Fruit fly (Drosophila melanogaster): ENCODE data around the gene Vdup1.
A peak's percentile ranks its signal among the peaks of the same experiment; 100 is the strongest.

Vdup1 gene

DNA sequence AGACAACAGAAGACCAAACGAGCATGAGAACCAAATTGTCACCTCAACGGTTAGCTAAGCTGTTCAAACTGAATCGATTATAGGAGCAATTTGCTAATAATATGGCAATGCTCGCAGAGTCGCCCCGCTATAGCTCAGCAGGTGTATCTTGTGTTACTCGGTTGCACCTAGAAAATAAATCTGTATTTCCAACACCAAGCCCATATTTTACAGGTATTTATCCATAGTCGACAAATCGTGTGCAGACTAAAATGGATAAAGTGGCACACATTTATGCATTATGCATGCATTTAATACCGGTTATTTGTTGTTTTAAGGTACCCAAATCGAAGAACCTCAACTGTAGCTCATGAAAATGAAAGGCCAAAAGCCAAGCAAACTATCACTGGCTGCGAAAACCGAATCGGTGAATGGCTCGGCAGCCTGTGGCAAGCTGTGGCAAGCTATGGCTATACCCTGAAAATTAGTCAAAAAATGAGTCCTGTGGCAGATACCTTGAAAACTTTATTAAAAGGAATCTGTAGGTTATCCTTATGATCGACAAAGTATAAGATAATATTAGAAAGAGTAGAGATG lies at the start of gene Vdup1:
Gene Vdup1 (minus strand): TSS at position 51 of the 576 bp plus-strand sequence.
- TF ChIP-seq CG16779 (tag; optimal IDR thresholded peaks at IDR 0.05) (no peak), Sox14 (GFP tag; optimal IDR thresholded peaks at IDR 0.05) (no peak), Eip78C (GFP tag) (peak; percentile 62), spab (GFP tag; optimal IDR thresholded peaks at IDR 0.05) (no peak), dsx (GFP tag; optimal IDR thresholded peaks at IDR 0.05; ENCODE audit: poor library complexity, severe bottlenecking) (no peak), svp (GFP tag) (no peak), eg (GFP tag; IDR thresholded peaks at IDR 0.05) (peak; percentile 12; the same call in 1 of the 3 replicates), lz (GFP tag; optimal IDR thresholded peaks at IDR 0.05) (no peak), CG6854 (GFP tag; optimal IDR thresholded peaks at IDR 0.05) (no peak), CG10669 (GFP tag; optimal IDR thresholded peaks at IDR 0.05) (no peak), CG4318 (GFP tag; optimal IDR thresholded peaks at IDR 0.05) (no peak), Hr4 (GFP tag; optimal IDR thresholded peaks at IDR 0.05) (peak; percentile 5), CG11294 (GFP tag; IDR thresholded peaks at IDR 0.05) (no peak), pdm3 (GFP tag; optimal IDR thresholded peaks at IDR 0.05) (no peak), CG10631 (GFP tag; optimal IDR thresholded peaks at IDR 0.05) (no peak), vri (GFP tag; optimal IDR thresholded peaks at IDR 0.05) (no peak)

DNA sequence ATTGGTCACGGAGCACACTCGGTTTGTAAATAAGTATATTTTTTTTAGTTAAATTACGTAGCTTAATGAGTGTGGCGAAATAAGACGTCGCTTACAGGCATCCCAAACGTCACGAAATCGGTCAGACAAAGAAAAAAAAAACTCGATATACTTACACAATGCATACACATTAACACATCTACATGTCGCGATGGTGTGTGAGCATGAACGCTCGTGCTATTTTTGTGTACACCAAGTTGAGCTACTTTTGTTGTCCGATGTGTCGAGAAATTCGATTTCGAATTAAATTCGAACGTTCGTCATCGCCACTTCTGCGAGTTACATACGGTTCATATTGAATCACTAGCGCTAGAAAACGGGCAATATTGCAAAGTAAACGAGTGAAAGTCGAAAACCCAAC lies 46.4 kb upstream of the Vdup1 start:
- TF ChIP-seq Sox102F (GFP tag; optimal IDR thresholded peaks at IDR 0.05) (no peak), vri (GFP tag; optimal IDR thresholded peaks at IDR 0.05) (peak; percentile 6), Hr4 (GFP tag; optimal IDR thresholded peaks at IDR 0.05) (no peak), Eip78C (GFP tag) (no peak), Eip93F (GFP tag; optimal IDR thresholded peaks at IDR 0.05) (peak; percentile 12), CG31627 (GFP tag; optimal IDR thresholded peaks at IDR 0.05) (no peak), CG15336 (GFP tag; IDR thresholded peaks at IDR 0.05) (0 out of 2 replicates have a peak, but pooled peaks have one; percentile 14), svp (GFP tag) (peak; percentile 42), CG6808 (GFP tag; optimal IDR thresholded peaks at IDR 0.05) (no peak), CG34406 (GFP tag; optimal IDR thresholded peaks at IDR 0.05) (no peak), Smox (GFP tag; optimal IDR thresholded peaks at IDR 0.05) (no peak), CG10631 (GFP tag; optimal IDR thresholded peaks at IDR 0.05) (no peak)

DNA sequence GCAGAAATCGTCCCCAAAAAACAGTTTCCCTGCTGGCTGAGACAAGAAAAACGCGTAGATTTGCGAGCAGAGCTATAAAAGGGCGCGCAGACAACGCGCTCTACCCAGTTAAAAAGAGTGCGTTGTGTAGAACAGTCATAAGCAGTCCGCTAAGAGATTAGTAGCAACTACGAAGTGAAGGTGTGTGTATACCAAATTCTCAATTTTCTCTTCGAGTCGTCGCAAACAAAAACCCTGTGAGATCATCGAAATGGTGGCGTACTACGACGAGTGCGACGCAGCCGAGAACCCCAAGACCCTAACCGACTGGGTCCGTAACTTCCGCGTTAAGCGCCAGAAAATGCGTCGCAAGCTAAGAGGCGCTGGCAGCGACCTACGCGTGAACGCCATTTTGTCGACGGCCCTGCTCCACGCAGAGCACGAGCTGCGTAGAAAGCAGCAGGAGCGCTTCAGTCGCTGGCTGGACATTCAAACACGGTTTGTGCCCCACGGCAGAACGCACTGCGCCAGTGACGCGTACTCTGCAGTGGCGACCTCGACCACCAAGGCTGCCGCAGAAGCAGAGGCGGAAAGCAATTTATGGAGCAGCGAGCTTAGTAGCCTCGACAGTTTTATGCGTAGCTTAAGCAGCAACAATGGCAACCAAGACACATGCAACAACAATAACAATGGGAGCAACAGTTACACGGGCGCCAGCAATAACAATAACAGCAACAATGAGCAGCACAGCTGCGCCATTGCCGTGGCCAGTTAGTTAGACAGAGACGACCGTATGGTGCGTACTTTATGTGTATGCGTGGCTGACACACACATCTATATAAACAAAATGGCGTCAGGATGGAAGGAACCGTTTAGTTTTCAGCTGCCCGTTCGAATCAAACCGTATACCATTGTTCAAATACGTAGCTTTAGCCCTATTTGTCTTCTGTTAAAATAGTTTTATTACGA lies 45.5 kb upstream of the Vdup1 start:
- TF ChIP-seq topi (GFP tag; optimal IDR thresholded peaks at IDR 0.05) (peak; percentile 15), CG8632 (GFP tag; optimal IDR thresholded peaks at IDR 0.05) (peak; percentile 1), Sox15 (GFP tag; optimal IDR thresholded peaks at IDR 0.05) (no peak), CG6163 (GFP tag; IDR thresholded peaks at IDR 0.05) (peak; percentile 39; the same call in 1 of the 3 replicates), lz (GFP tag; optimal IDR thresholded peaks at IDR 0.05) (no peak), Eip78C (GFP tag) (peak; percentile 59), CG8119 (GFP tag; IDR thresholded peaks at IDR 0.05) (0 out of 3 replicates have a peak, but pooled peaks have one; percentile 23), svp (GFP tag) (peak; percentile 80), Eip75B (GFP tag; optimal IDR thresholded peaks at IDR 0.05) (no peak), fkh (GFP tag; optimal IDR thresholded peaks at IDR 0.05) (peak; percentile 4), Met (GFP tag; optimal IDR thresholded peaks at IDR 0.05) (peak; percentile 1), dsx (GFP tag; optimal IDR thresholded peaks at IDR 0.05; ENCODE audit: poor library complexity, severe bottlenecking) (peak; percentile 63), CG32006 (GFP tag; optimal IDR thresholded peaks at IDR 0.05) (no peak), CG15336 (GFP tag; IDR thresholded peaks at IDR 0.05) (peak; percentile 8; the same call in 1 of the 2 replicates), CG1621 (tag; optimal IDR thresholded peaks at IDR 0.05) (peak; percentile 62), CG7368 (GFP tag; optimal IDR thresholded peaks at IDR 0.05) (peak; percentile 26), CG6808 (GFP tag; optimal IDR thresholded peaks at IDR 0.05) (peak; percentile 2), CG9139 (GFP tag; optimal IDR thresholded peaks at IDR 0.05) (peak; percentile 41), CG6276 (GFP tag; optimal IDR thresholded peaks at IDR 0.05) (no peak), OdsH (GFP tag; optimal IDR thresholded peaks at IDR 0.05) (no peak), eg (GFP tag; IDR thresholded peaks at IDR 0.05) (peak; percentile 42; the same call in 2 of the 3 replicates), Hr38 (GFP tag; optimal IDR thresholded peaks at IDR 0.05) (no peak), vri (GFP tag; optimal IDR thresholded peaks at IDR 0.05) (peak; percentile 41), Gug (GFP tag; IDR thresholded peaks at IDR 0.05) (no peak), Sox14 (GFP tag; optimal IDR thresholded peaks at IDR 0.05) (peak; percentile 71)
